Comparison of ENCODE assay signal across 1 fruit fly cellular context in genomic region chr3R:13874866-13875417, dm6.
TF ChIP-seq lines count a peak whose summit lies in the region.

Gene E5, minus strand, starts transcription at chr3R:13874916.

TF ChIP-seq in whole organism, embryonic, 481 proteins besides CTCF, POLR2A, EP300 and RAD21 (continued from another document):
- TF ChIP-seq ewg (GFP tag; optimal IDR thresholded peaks at IDR 0.05; lab: Kevin White, UChicago) (peak; percentile 89), Spps (tag; optimal IDR thresholded peaks at IDR 0.05; lab: Kevin White, UChicago) (no peak), Bgb (GFP tag; IDR thresholded peaks at IDR 0.05; lab: Robert Waterston, UW; ENCODE audit: partially characterized antibody) (peak; percentile 48; the same call in 1 of the 2 replicates), dysf (GFP tag; IDR thresholded peaks at IDR 0.05; lab: Robert Waterston, UW) (no peak), Dbx (GFP tag; IDR thresholded peaks at IDR 0.05; lab: Robert Waterston, UW) (no peak), sim (GFP tag; IDR thresholded peaks at IDR 0.05; lab: Robert Waterston, UW) (no peak), CG34224 (GFP tag; IDR thresholded peaks at IDR 0.05; lab: Robert Waterston, UW; ENCODE audit: partially characterized antibody) (peak; percentile 68; the same call in 2 of the 3 replicates), CG32767 (GFP tag; IDR thresholded peaks at IDR 0.05; lab: Robert Waterston, UW) (no peak), CG11560 (tag; IDR thresholded peaks at IDR 0.05; lab: Robert Waterston, UW) (no peak), HmgZ (tag; optimal IDR thresholded peaks at IDR 0.05; lab: Kevin White, UChicago) (peak; percentile 25), ems (GFP tag; optimal IDR thresholded peaks at IDR 0.05; lab: Kevin White, UChicago) (no peak), dati (GFP tag; IDR thresholded peaks at IDR 0.05; lab: Robert Waterston, UW) (no peak), gt (GFP tag; IDR thresholded peaks at IDR 0.05; lab: Robert Waterston, UW) (no peak), CG11696 (GFP tag; IDR thresholded peaks at IDR 0.05; lab: Robert Waterston, UW) (0 out of 2 replicates have a peak, but pooled peaks have one; percentile 50), gsb-n (tag; optimal IDR thresholded peaks at IDR 0.05; lab: Kevin White, UChicago) (no peak), Antp (GFP tag; optimal IDR thresholded peaks at IDR 0.05; lab: Kevin White, UChicago) (no peak), bigmax (GFP tag; optimal IDR thresholded peaks at IDR 0.05; lab: Kevin White, UChicago) (no peak), Scr (GFP tag; IDR thresholded peaks at IDR 0.05; lab: Robert Waterston, UW; ENCODE audit: partially characterized antibody) (peak; percentile 24; the same call in 1 of the 2 replicates), Gug (GFP tag; IDR thresholded peaks at IDR 0.05; lab: Robert Waterston, UW) (no peak), MESR4 (GFP tag; optimal IDR thresholded peaks at IDR 0.05; lab: Kevin White, UChicago) (no peak), CG14441 (GFP tag; IDR thresholded peaks at IDR 0.05; lab: Robert Waterston, UW) (no peak), eyg (GFP tag; optimal IDR thresholded peaks at IDR 0.05; lab: Kevin White, UChicago) (no peak), Fer1 (GFP tag; optimal IDR thresholded peaks at IDR 0.05; lab: Kevin White, UChicago) (no peak), zf30C (GFP tag; optimal IDR thresholded peaks at IDR 0.05; lab: Kevin White, UChicago) (no peak), CG12299 (tag; optimal IDR thresholded peaks at IDR 0.05; lab: Kevin White, UChicago) (no peak), caup (GFP tag; optimal IDR thresholded peaks at IDR 0.05; lab: Kevin White, UChicago; ENCODE audit: severe bottlenecking) (no peak), trem (tag; optimal IDR thresholded peaks at IDR 0.05; lab: Kevin White, UChicago) (no peak), CG7839 (tag; optimal IDR thresholded peaks at IDR 0.05; lab: Kevin White, UChicago) (no peak), CG17802 (tag; optimal IDR thresholded peaks at IDR 0.05; lab: Kevin White, UChicago) (no peak), CG7357 (GFP tag; IDR thresholded peaks at IDR 0.05; lab: Robert Waterston, UW) (no peak), CG9797 (GFP tag; optimal IDR thresholded peaks at IDR 0.05; lab: Kevin White, UChicago) (no peak), chinmo (GFP tag; IDR thresholded peaks at IDR 0.05; lab: Robert Waterston, UW; ENCODE audit: partially characterized antibody) (peak; percentile 75; the same call in 2 of the 4 replicates), Hmx (GFP tag; optimal IDR thresholded peaks at IDR 0.05; lab: Kevin White, UChicago) (no peak), trh (GFP tag; optimal IDR thresholded peaks at IDR 0.05; lab: Kevin White, UChicago) (no peak), CG11093 (GFP tag; IDR thresholded peaks at IDR 0.05; lab: Robert Waterston, UW) (no peak), ATbp (GFP tag; optimal IDR thresholded peaks at IDR 0.05; lab: Kevin White, UChicago) (no peak), CG6813 (GFP tag; optimal IDR thresholded peaks at IDR 0.05; lab: Kevin White, UChicago) (no peak), Doc3 (GFP tag; IDR thresholded peaks at IDR 0.05; lab: Robert Waterston, UW; ENCODE audit: partially characterized antibody) (no peak), CG2712 (tag; optimal IDR thresholded peaks at IDR 0.05; lab: Kevin White, UChicago) (no peak), GATAe (GFP tag; conservative IDR thresholded peaks at IDR 0.05; lab: Robert Waterston, UW) (no peak), CG6683 (GFP tag; optimal IDR thresholded peaks at IDR 0.05; lab: Kevin White, UChicago) (no peak), Lhr (GFP tag; optimal IDR thresholded peaks at IDR 0.05; lab: Kevin White, UChicago) (no peak), CG16815 (GFP tag; optimal IDR thresholded peaks at IDR 0.05; lab: Kevin White, UChicago) (no peak), pb (GFP tag; optimal IDR thresholded peaks at IDR 0.05; lab: Kevin White, UChicago) (no peak), CG12155 (GFP tag; optimal IDR thresholded peaks at IDR 0.05; lab: Kevin White, UChicago) (no peak), phol (tag; optimal IDR thresholded peaks at IDR 0.05; lab: Kevin White, UChicago) (no peak), CG15073 (GFP tag; optimal IDR thresholded peaks at IDR 0.05; lab: Kevin White, UChicago) (no peak), zfh2 (GFP tag; optimal IDR thresholded peaks at IDR 0.05; lab: Kevin White, UChicago) (no peak), Hr3 (GFP tag; optimal IDR thresholded peaks at IDR 0.05; lab: Kevin White, UChicago) (no peak), Poxn (GFP tag; IDR thresholded peaks at IDR 0.05; lab: Robert Waterston, UW) (no peak), CG18599 (GFP tag; optimal IDR thresholded peaks at IDR 0.05; lab: Kevin White, UChicago) (no peak), da (GFP tag; optimal IDR thresholded peaks at IDR 0.05; lab: Kevin White, UChicago) (no peak), vvl (GFP tag; IDR thresholded peaks at IDR 0.05; lab: Robert Waterston, UW) (peak; percentile 67), CG1602 (GFP tag; optimal IDR thresholded peaks at IDR 0.05; lab: Kevin White, UChicago) (no peak), oc (tag; optimal IDR thresholded peaks at IDR 0.05; lab: Kevin White, UChicago) (no peak), zen2 (GFP tag; IDR thresholded peaks at IDR 0.05; lab: Robert Waterston, UW; ENCODE audit: partially characterized antibody) (0 out of 3 replicates have a peak, but pooled peaks have one; percentile 29), ac (GFP tag; optimal IDR thresholded peaks at IDR 0.05; lab: Kevin White, UChicago) (no peak), CG30403 (GFP tag; optimal IDR thresholded peaks at IDR 0.05; lab: Kevin White, UChicago) (no peak), cas (GFP tag; IDR thresholded peaks at IDR 0.05; lab: Robert Waterston, UW) (no peak), chm (GFP tag; IDR thresholded peaks at IDR 0.05; lab: Robert Waterston, UW) (no peak; the same call in 1 of the 2 replicates), CG13123 (GFP tag; optimal IDR thresholded peaks at IDR 0.05; lab: Kevin White, UChicago) (no peak), pfk (GFP tag; optimal IDR thresholded peaks at IDR 0.05; lab: Kevin White, UChicago) (no peak), CG7963 (GFP tag; IDR thresholded peaks at IDR 0.05; lab: Robert Waterston, UW; ENCODE audit: partially characterized antibody) (no peak), ranshi (GFP tag; IDR thresholded peaks at IDR 0.05; lab: Robert Waterston, UW) (no peak), Ravus (GFP tag; IDR thresholded peaks at IDR 0.05; lab: Robert Waterston, UW) (no peak), sna (GFP tag; IDR thresholded peaks at IDR 0.05; lab: Robert Waterston, UW; ENCODE audit: partially characterized antibody) (peak; percentile 67), CG7271 (tag; optimal IDR thresholded peaks at IDR 0.05; lab: Kevin White, UChicago) (no peak), CG31388 (GFP tag; optimal IDR thresholded peaks at IDR 0.05; lab: Kevin White, UChicago) (no peak), al (GFP tag; IDR thresholded peaks at IDR 0.05; lab: Robert Waterston, UW) (no peak), CG6854 (GFP tag; optimal IDR thresholded peaks at IDR 0.05; lab: Kevin White, UChicago) (no peak), CG11695 (GFP tag; IDR thresholded peaks at IDR 0.05; lab: Robert Waterston, UW) (peak; percentile 28; the same call in 1 of the 3 replicates), hkb (optimal IDR thresholded peaks at IDR 0.05; lab: Kevin White, UChicago) (no peak), hkb (GFP tag; IDR thresholded peaks at IDR 0.05; lab: Robert Waterston, UW) (peak; percentile 25; the same call in 1 of the 2 replicates), nau (GFP tag; optimal IDR thresholded peaks at IDR 0.05; lab: Kevin White, UChicago) (no peak), slbo (GFP tag; IDR thresholded peaks at IDR 0.05; lab: Robert Waterston, UW) (no peak), Ada2b (GFP tag; IDR thresholded peaks at IDR 0.05; lab: Robert Waterston, UW) (no peak), sug (tag; optimal IDR thresholded peaks at IDR 0.05; lab: Kevin White, UChicago) (no peak), h (optimal IDR thresholded peaks at IDR 0.05; lab: Kevin White, UChicago) (no peak), tna (GFP tag; IDR thresholded peaks at IDR 0.05; lab: Robert Waterston, UW; ENCODE audit: partially characterized antibody) (peak; percentile 35; the same call in 1 of the 2 replicates), fu2 (GFP tag; optimal IDR thresholded peaks at IDR 0.05; lab: Kevin White, UChicago) (no peak), cg (GFP tag; optimal IDR thresholded peaks at IDR 0.05; lab: Kevin White, UChicago) (peak; percentile 74), ap (GFP tag; IDR thresholded peaks at IDR 0.05; lab: Robert Waterston, UW) (no peak), wek (GFP tag; optimal IDR thresholded peaks at IDR 0.05; lab: Kevin White, UChicago) (no peak), CG9932 (GFP tag; IDR thresholded peaks at IDR 0.05; lab: Robert Waterston, UW) (no peak), en (GFP tag; optimal IDR thresholded peaks at IDR 0.05; lab: Kevin White, UChicago) (no peak), CG12942 (GFP tag; optimal IDR thresholded peaks at IDR 0.05; lab: Kevin White, UChicago) (no peak), D19B (GFP tag; optimal IDR thresholded peaks at IDR 0.05; lab: Kevin White, UChicago) (no peak), CG6791 (GFP tag; IDR thresholded peaks at IDR 0.05; lab: Robert Waterston, UW; ENCODE audit: partially characterized antibody) (0 out of 3 replicates have a peak, but pooled peaks have one; percentile 12), CkIIα-i1 (GFP tag; IDR thresholded peaks at IDR 0.05; lab: Robert Waterston, UW) (no peak)
